Worm (Caenorhabditis elegans) whole organism, L2 larva: ENCODE measurements around the gene such-1.

Experiments
- ZK546.5 ChIP-seq: sonication (generic microtip); optimal IDR thresholded peaks from 2 replicates; lab custom pipeline; 2017; ENCODE audit warnings: missing biosample characterization, missing genetic modification characterization
- aly-2 ChIP-seq: fragments of 150-350 bp; optimal IDR thresholded peaks from 2 replicates; lab custom pipeline; 2014; ENCODE audit warnings: missing biosample characterization, missing genetic modification characterization
- ama-1 ChIP-seq: fragments of 150-350 bp; optimal IDR thresholded peaks from 2 replicates; lab custom pipeline; 2018; ENCODE audit warnings: inconsistent platforms
- ceh-82 ChIP-seq: fragments of 150-350 bp; optimal IDR thresholded peaks from 2 replicates; lab custom pipeline; 2014; ENCODE audit warnings: missing biosample characterization, missing genetic modification characterization
- crh-2 ChIP-seq: sonication (generic microtip); optimal IDR thresholded peaks from 2 replicates; lab custom pipeline; 2017; ENCODE audit warnings: missing biosample characterization, missing genetic modification characterization
- fos-1 ChIP-seq: fragments of 150-350 bp; optimal IDR thresholded peaks from 2 replicates; lab custom pipeline; 2014; ENCODE audit warnings: missing biosample characterization, missing genetic modification characterization
- lin-39 ChIP-seq: fragments of 150-350 bp; optimal IDR thresholded peaks from 2 replicates; lab custom pipeline; 2014; ENCODE audit warnings: missing biosample characterization, missing genetic modification reagents, missing genetic modification characterization
- nhr-10 ChIP-seq: sonication (generic microtip); optimal IDR thresholded peaks from 2 replicates; lab custom pipeline; 2017; ENCODE audit warnings: missing biosample characterization, missing genetic modification characterization
- nhr-11 ChIP-seq: fragments of 150-350 bp; optimal IDR thresholded peaks from 2 replicates; lab custom pipeline; 2014; ENCODE audit warnings: missing biosample characterization, missing genetic modification characterization
- nhr-25 ChIP-seq: fragments of 150-350 bp; sonication (generic microtip); optimal IDR thresholded peaks from 3 replicates; lab custom pipeline; 2014; ENCODE audit warnings: missing biosample characterization, missing genetic modification characterization
- sem-4 ChIP-seq: fragments of 150-350 bp; optimal IDR thresholded peaks from 2 replicates; lab custom pipeline; 2014; ENCODE audit warnings: missing biosample characterization, missing genetic modification reagents, missing genetic modification characterization
- snpc-4 ChIP-seq: fragments of 150-350 bp; optimal IDR thresholded peaks from 2 replicates; lab custom pipeline; 2014; ENCODE audit warnings: missing biosample characterization, missing genetic modification characterization
- unc-39 ChIP-seq: fragments of 150-350 bp; optimal IDR thresholded peaks from 2 replicates; lab custom pipeline; 2014; ENCODE audit warnings: missing biosample characterization, missing genetic modification characterization
- zag-1 ChIP-seq: fragments of 150-350 bp; optimal IDR thresholded peaks from 2 replicates; lab custom pipeline; 2014; ENCODE audit warnings: missing biosample characterization, missing genetic modification characterization

- no peak for TF ChIP-seq fos-1
- TF ChIP-seq ceh-82, result no peak
- no peak for TF ChIP-seq unc-39 (tag; lab: Kevin White, UChicago)
- no peak for TF ChIP-seq zag-1 (tag; lab: Kevin White, UChicago)
- TF ChIP-seq nhr-11 (tag; lab: Kevin White, UChicago), result no peak
- no peak for TF ChIP-seq nhr-25
- no peak for TF ChIP-seq nhr-10
- no peak for TF ChIP-seq ZK546.5 (tag; lab: Kevin White, UChicago)
- TF ChIP-seq lin-39 (tag; lab: Kevin White, UChicago), result no peak
- no peak for TF ChIP-seq crh-2 (tag; lab: Kevin White, UChicago)
- TF ChIP-seq sem-4 (tag; lab: Kevin White, UChicago), result no peak
- TF ChIP-seq aly-2 (tag; lab: Kevin White, UChicago), result no peak
- TF ChIP-seq snpc-4 (tag; lab: Kevin White, UChicago), result no peak
- no peak for TF ChIP-seq ama-1 (lab: Kevin White, UChicago)
Measured at ce11 chrIII:11510120-11510519, 13.4 kb downstream of the such-1 start.
